Fruit fly (Drosophila melanogaster): Measurements from ENCODE around the gene CG12084.

The CG12084 gene

dm6 chr3L:1536487-1537337, 40.3 kb upstream of the CG12084 start, which contains the start of the genes CG12091 and pns (continued):
- peak; percentile 20 for TF ChIP-seq maf-S (GFP tag; optimal IDR thresholded peaks at IDR 0.05)
- peak; percentile 54 for TF ChIP-seq NFAT (GFP tag; IDR thresholded peaks at IDR 0.05)
- TF ChIP-seq dmrt99B (tag; optimal IDR thresholded peaks at IDR 0.05): no peak
- peak; percentile 10 for TF ChIP-seq cad (GFP tag; optimal IDR thresholded peaks at IDR 0.05)
- peak; percentile 68 for TF ChIP-seq CG8290 (GFP tag; optimal IDR thresholded peaks at IDR 0.05)
- TF ChIP-seq CG8290 (tag; optimal IDR thresholded peaks at IDR 0.05): peak in 1 of 2 experiments; percentile 53
- peak; percentile 74 for TF ChIP-seq tin (GFP tag; optimal IDR thresholded peaks at IDR 0.05)
- TF ChIP-seq Chrac-16 (GFP tag; optimal IDR thresholded peaks at IDR 0.05): peak; percentile 64
- peak; percentile 52 for TF ChIP-seq CG7271 (tag; optimal IDR thresholded peaks at IDR 0.05)
- TF ChIP-seq Rfx (GFP tag; IDR thresholded peaks at IDR 0.05): peak; percentile 57
- TF ChIP-seq mam (GFP tag; optimal IDR thresholded peaks at IDR 0.05): peak; percentile 79
- peak; percentile 4 for TF ChIP-seq ac (GFP tag; optimal IDR thresholded peaks at IDR 0.05)
- TF ChIP-seq BtbVII (GFP tag; optimal IDR thresholded peaks at IDR 0.05): peak; percentile 70
- no peak for TF ChIP-seq Vsx1 (GFP tag; optimal IDR thresholded peaks at IDR 0.05)
- no peak for TF ChIP-seq hbn (GFP tag; IDR thresholded peaks at IDR 0.05; ENCODE audit: partially characterized antibody)
- TF ChIP-seq row (GFP tag; IDR thresholded peaks at IDR 0.05): peak; percentile 89
- peak; percentile 2; the same call in 1 of the 4 replicates for TF ChIP-seq Gug (GFP tag; IDR thresholded peaks at IDR 0.05)
- TF ChIP-seq CG9932 (GFP tag; IDR thresholded peaks at IDR 0.05): peak; percentile 77
- peak; percentile 56 for TF ChIP-seq scrt (GFP tag; optimal IDR thresholded peaks at IDR 0.05)
- TF ChIP-seq Dref (GFP tag; IDR thresholded peaks at IDR 0.05): no peak
- TF ChIP-seq Hey (tag; optimal IDR thresholded peaks at IDR 0.05): no peak
- peak; percentile 67 for TF ChIP-seq B-H1 (GFP tag; IDR thresholded peaks at IDR 0.05)
- TF ChIP-seq Xbp1 (GFP tag; optimal IDR thresholded peaks at IDR 0.05): peak; percentile 71
- peak; percentile 4 for TF ChIP-seq kah (GFP tag; optimal IDR thresholded peaks at IDR 0.05)
- TF ChIP-seq knrl (GFP tag; IDR thresholded peaks at IDR 0.05; ENCODE audit: partially characterized antibody): peak; percentile 81
- no peak for TF ChIP-seq CG7357 (GFP tag; IDR thresholded peaks at IDR 0.05)
- TF ChIP-seq CG4282 (GFP tag; optimal IDR thresholded peaks at IDR 0.05): peak; percentile 61
- peak; percentile 29; the same call in 2 of the 3 replicates for TF ChIP-seq Aef1 (GFP tag; IDR thresholded peaks at IDR 0.05)
- TF ChIP-seq sima (GFP tag; optimal IDR thresholded peaks at IDR 0.05): peak; percentile 40
- TF ChIP-seq unc-4 (GFP tag; IDR thresholded peaks at IDR 0.05; ENCODE audit: partially characterized antibody): no peak
- TF ChIP-seq bowl (GFP tag; IDR thresholded peaks at IDR 0.05): 0 out of 2 replicates have a peak, but pooled peaks have one; percentile 5
- TF ChIP-seq CG9797 (GFP tag; optimal IDR thresholded peaks at IDR 0.05): peak; percentile 96
- TF ChIP-seq kay (GFP tag; optimal IDR thresholded peaks at IDR 0.05): peak; percentile 57
- peak; percentile 63 for TF ChIP-seq pum (GFP tag; optimal IDR thresholded peaks at IDR 0.05)
- TF ChIP-seq Fer1 (GFP tag; optimal IDR thresholded peaks at IDR 0.05): peak; percentile 60
- 0 out of 2 replicates have a peak, but pooled peaks have one; percentile 62 for TF ChIP-seq Atf6 (GFP tag; IDR thresholded peaks at IDR 0.05)
- TF ChIP-seq CG9609 (GFP tag; optimal IDR thresholded peaks at IDR 0.05): peak; percentile 65
- TF ChIP-seq stwl (tag; optimal IDR thresholded peaks at IDR 0.05): peak; percentile 67
- TF ChIP-seq jing (GFP tag; optimal IDR thresholded peaks at IDR 0.05): no peak
- peak; percentile 58 for TF ChIP-seq p53 (GFP tag; optimal IDR thresholded peaks at IDR 0.05)
- no peak for TF ChIP-seq CG8359 (GFP tag; optimal IDR thresholded peaks at IDR 0.05; ENCODE audit: borderline replicate concordance)
- TF ChIP-seq pb (GFP tag; optimal IDR thresholded peaks at IDR 0.05): peak; percentile 45
- TF ChIP-seq Hr39 (optimal IDR thresholded peaks at IDR 0.05): no peak
- TF ChIP-seq CG2889 (GFP tag; IDR thresholded peaks at IDR 0.05): peak; percentile 60; the same call in 2 of the 3 replicates
- peak; percentile 43; the same call in 1 of the 3 replicates for TF ChIP-seq Dbx (GFP tag; IDR thresholded peaks at IDR 0.05)
- 0 out of 2 replicates have a peak, but pooled peaks have one; percentile 43 for TF ChIP-seq stc (GFP tag; IDR thresholded peaks at IDR 0.05)
- peak; percentile 90 for TF ChIP-seq CG10267 (tag; optimal IDR thresholded peaks at IDR 0.05)
- peak; percentile 16 for TF ChIP-seq CG1529 (GFP tag; optimal IDR thresholded peaks at IDR 0.05)
- TF ChIP-seq CG6683 (GFP tag; optimal IDR thresholded peaks at IDR 0.05): no peak
- TF ChIP-seq CG4617 (GFP tag; optimal IDR thresholded peaks at IDR 0.05; ENCODE audit: borderline replicate concordance): peak; percentile 27
